Worm (Caenorhabditis elegans): ENCODE data around the gene sta-2.

- no peak for TF ChIP-seq nhr-28 (tag; optimal IDR thresholded peaks at IDR 0.05)
- TF ChIP-seq lin-29 (GFP tag; IDR thresholded peaks at IDR 0.05), result no peak
- TF ChIP-seq lin-15B (tag; optimal IDR thresholded peaks at IDR 0.05), result no peak
Measured at ce11 chrV:9706592-9706991, 34.4 kb upstream of the sta-2 start.

Data from whole organism, L4 larva.